Fruit fly (Drosophila melanogaster) whole organism, embryonic: Measurements from ENCODE around the gene gw.

Source experiments
- Ada2b ChIP-seq: fragments of 200-800 bp; sonication (Bioruptor generic); IDR thresholded peaks from 2 replicates; pipeline ENCODE4 v1.3.6; 2022; ENCODE audit warnings: missing biosample characterization, missing genetic modification characterization
- BEAF-32 ChIP-seq: fragments of 200-800 bp; sonication (Bioruptor generic); optimal IDR thresholded peaks from 3 replicates; lab custom pipeline; 2017; ENCODE audit warnings: missing biosample characterization, missing genetic modification characterization, mild to moderate bottlenecking, moderate library complexity, missing genetic modification reagents
- Blimp-1 ChIP-seq: fragments of 200-800 bp; sonication (Bioruptor generic); optimal IDR thresholded peaks from 3 replicates; lab custom pipeline; 2018; ENCODE audit warnings: missing biosample characterization, missing genetic modification characterization, mild to moderate bottlenecking, moderate library complexity, missing genetic modification reagents
- CG10979 ChIP-seq: fragments of 200-800 bp; sonication (Bioruptor generic); optimal IDR thresholded peaks from 2 replicates; lab custom pipeline; 2018; ENCODE audit warnings: missing biosample characterization, mild to moderate bottlenecking, missing genetic modification characterization, moderate library complexity
- CG12659 ChIP-seq: fragments of 200-800 bp; sonication (Bioruptor generic); optimal IDR thresholded peaks from 3 replicates; lab custom pipeline; 2017; ENCODE audit warnings: mild to moderate bottlenecking, missing biosample characterization, missing genetic modification reagents, missing genetic modification characterization
- CG12744 ChIP-seq: fragments of 200-800 bp; sonication (Bioruptor generic); optimal IDR thresholded peaks from 2 replicates; lab custom pipeline; 2016; ENCODE audit warnings: missing biosample characterization, missing genetic modification characterization
- CG13775 ChIP-seq: fragments of 200-800 bp; sonication (Bioruptor generic); optimal IDR thresholded peaks from 3 replicates; lab custom pipeline; 2017; ENCODE audit warnings: missing biosample characterization, mild to moderate bottlenecking, missing genetic modification characterization
- CG14441 ChIP-seq: fragments of 200-800 bp; sonication (Bioruptor generic); IDR thresholded peaks from 2 replicates; pipeline ENCODE4 v1.3.6; 2022; ENCODE audit warnings: missing biosample characterization, missing genetic modification characterization
- CG15073 ChIP-seq: fragments of 200-800 bp; sonication (Bioruptor generic); optimal IDR thresholded peaks from 2 replicates; lab custom pipeline; 2016; ENCODE audit warnings: missing biosample characterization, missing genetic modification characterization
- CG1602 ChIP-seq: fragments of 200-800 bp; sonication (Bioruptor generic); optimal IDR thresholded peaks from 3 replicates; lab custom pipeline; 2016; ENCODE audit warnings: missing biosample characterization, missing genetic modification characterization
- CG5953 ChIP-seq: fragments of 200-800 bp; sonication (Bioruptor generic); IDR thresholded peaks from 2 replicates; pipeline ENCODE4 v1.3.6; 2022; ENCODE audit warnings: missing biosample characterization, missing genetic modification characterization
- CG6272 ChIP-seq: fragments of 200-800 bp; sonication (Bioruptor generic); IDR thresholded peaks from 2 replicates; pipeline ENCODE4 v1.3.6; 2022; ENCODE audit warnings: missing biosample characterization, missing genetic modification characterization
- CG6765 ChIP-seq: fragments of 200-800 bp; sonication (Bioruptor generic); optimal IDR thresholded peaks from 3 replicates; lab custom pipeline; 2017; ENCODE audit warnings: missing biosample characterization, mild to moderate bottlenecking, missing genetic modification characterization
- CG7271 ChIP-seq: fragments of 200-800 bp; sonication (Bioruptor generic); optimal IDR thresholded peaks from 2 replicates; lab custom pipeline; 2018; ENCODE audit warnings: missing biosample characterization, mild to moderate bottlenecking, missing genetic modification characterization, moderate library complexity
- CG7372 ChIP-seq: fragments of 200-800 bp; sonication (Bioruptor generic); IDR thresholded peaks from 2 replicates; pipeline ENCODE4 v1.3.6; 2022; ENCODE audit warnings: missing biosample characterization, missing genetic modification characterization
- CG8359 ChIP-seq: fragments of 200-800 bp; sonication (Bioruptor generic); optimal IDR thresholded peaks from 2 replicates; lab custom pipeline; 2017; ENCODE audit warnings: missing biosample characterization, mild to moderate bottlenecking, missing genetic modification characterization, borderline replicate concordance
- CoRest ChIP-seq: fragments of 200-800 bp; sonication (Bioruptor generic); optimal IDR thresholded peaks from 3 replicates; lab custom pipeline; 2018; ENCODE audit warnings: missing biosample characterization, mild to moderate bottlenecking, missing genetic modification characterization, moderate library complexity
- Dll ChIP-seq: fragments of 200-800 bp; sonication (Bioruptor generic); IDR thresholded peaks from 4 replicates; pipeline ENCODE4 v1.3.6; 2022; ENCODE audit warnings: missing biosample characterization, missing genetic modification characterization; ENCODE audit not compliant: partially characterized antibody
- Ets65A ChIP-seq: fragments of 200-800 bp; sonication (Bioruptor generic); peaks from one replicate; lab custom pipeline; 2016; ENCODE audit warnings: missing biosample characterization, missing genetic modification characterization
- Fer3 ChIP-seq: fragments of 200-800 bp; sonication (Bioruptor generic); optimal IDR thresholded peaks from 2 replicates; lab custom pipeline; 2018; ENCODE audit warnings: missing biosample characterization, mild to moderate bottlenecking, missing genetic modification characterization, moderate library complexity
- GATAe ChIP-seq: fragments of 200-800 bp; sonication (Bioruptor generic); conservative IDR thresholded peaks from 2 replicates; pipeline ENCODE4 v1.3.6; 2022; ENCODE audit warnings: missing biosample characterization, missing genetic modification characterization
- HLHmδ ChIP-seq: fragments of 200-800 bp; sonication (Bioruptor generic); optimal IDR thresholded peaks from 2 replicates; lab custom pipeline; 2018; ENCODE audit warnings: missing biosample characterization, mild to moderate bottlenecking, missing genetic modification characterization, moderate library complexity
- Hmr ChIP-seq: fragments of 200-800 bp; sonication (Bioruptor generic); optimal IDR thresholded peaks from 3 replicates; lab custom pipeline; 2017; ENCODE audit warnings: mild to moderate bottlenecking, missing biosample characterization, missing genetic modification reagents, missing genetic modification characterization
- MTF-1 ChIP-seq: fragments of 200-800 bp; sonication (Bioruptor generic); optimal IDR thresholded peaks from 2 replicates; lab custom pipeline; 2018; ENCODE audit warnings: missing biosample characterization, mild to moderate bottlenecking, missing genetic modification characterization, borderline replicate concordance
- Meics ChIP-seq: fragments of 200-800 bp; sonication (Bioruptor generic); optimal IDR thresholded peaks from 2 replicates; lab custom pipeline; 2017; ENCODE audit warnings: missing biosample characterization, mild to moderate bottlenecking, missing genetic modification characterization
- Mes4 ChIP-seq: fragments of 200-800 bp; sonication (Bioruptor generic); optimal IDR thresholded peaks from 2 replicates; lab custom pipeline; 2016; ENCODE audit warnings: missing biosample characterization, missing genetic modification characterization
- NK7.1 ChIP-seq: fragments of 200-800 bp; sonication (Bioruptor generic); optimal IDR thresholded peaks from 3 replicates; lab custom pipeline; 2016; ENCODE audit warnings: missing biosample characterization, missing genetic modification characterization
- Sry-δ ChIP-seq: fragments of 200-800 bp; sonication (Bioruptor generic); optimal IDR thresholded peaks from 2 replicates; lab custom pipeline; 2016; ENCODE audit warnings: missing biosample characterization, missing genetic modification characterization
- Xrp1 ChIP-seq: fragments of 200-800 bp; sonication (Bioruptor generic); IDR thresholded peaks from 2 replicates; pipeline ENCODE4 v1.3.6; 2022; ENCODE audit warnings: missing biosample characterization, missing genetic modification characterization
- dysf ChIP-seq: fragments of 200-800 bp; sonication (Bioruptor generic); IDR thresholded peaks from 3 replicates; pipeline ENCODE4 v1.3.6; 2022; ENCODE audit warnings: missing biosample characterization, missing genetic modification characterization
- gem ChIP-seq: fragments of 200-800 bp; sonication (Bioruptor generic); optimal IDR thresholded peaks from 2 replicates; lab custom pipeline; 2019; ENCODE audit warnings: missing biosample characterization, mild to moderate bottlenecking, missing genetic modification characterization, moderate library complexity
- gsb ChIP-seq: fragments of 200-800 bp; sonication (Bioruptor generic); IDR thresholded peaks from 2 replicates; pipeline ENCODE4 v1.3.6; 2022; ENCODE audit warnings: missing biosample characterization, missing genetic modification characterization
- gt ChIP-seq: fragments of 200-800 bp; sonication (Bioruptor generic); IDR thresholded peaks from 2 replicates; pipeline ENCODE4 v1.3.6; 2022; ENCODE audit warnings: missing biosample characterization, missing genetic modification characterization
- hkb ChIP-seq, 2 experiments: fragments of 200-800 bp in 1 of 2; fragments of >200 bp in 1 of 2; sonication (Bioruptor generic) in 1 of 2; IDR thresholded peaks in 1 of 2; optimal IDR thresholded peaks in 1 of 2; 2 replicates each; pipeline versions ENCODE4 v1.3.6 to Lab custom; 2017 to 2022; ENCODE audit warnings: missing biosample characterization in 1 of 2, missing genetic modification characterization in 1 of 2
- kni ChIP-seq: fragments of 200-800 bp; sonication (Bioruptor generic); optimal IDR thresholded peaks from 3 replicates; lab custom pipeline; 2017; ENCODE audit warnings: mild to moderate bottlenecking, missing biosample characterization, missing genetic modification reagents, missing genetic modification characterization
- mirr ChIP-seq: fragments of 200-800 bp; sonication (Bioruptor generic); optimal IDR thresholded peaks from 3 replicates; lab custom pipeline; 2018; ENCODE audit warnings: missing biosample characterization, mild to moderate bottlenecking, missing genetic modification characterization
- odd ChIP-seq: fragments of 200-800 bp; sonication (Bioruptor generic); optimal IDR thresholded peaks from 2 replicates; lab custom pipeline; 2017; ENCODE audit warnings: missing biosample characterization, mild to moderate bottlenecking, missing genetic modification characterization
- otp ChIP-seq: fragments of 200-800 bp; sonication (Bioruptor generic); IDR thresholded peaks from 3 replicates; pipeline ENCODE4, ENCODE4 v1.3.6; 2022; ENCODE audit warnings: missing biosample characterization, missing genetic modification characterization
- pb ChIP-seq: fragments of 200-800 bp; sonication (Bioruptor generic); optimal IDR thresholded peaks from 3 replicates; lab custom pipeline; 2016; ENCODE audit warnings: missing biosample characterization, missing genetic modification characterization
- phol ChIP-seq: fragments of 200-800 bp; sonication (Bioruptor generic); optimal IDR thresholded peaks from 3 replicates; lab custom pipeline; 2018; ENCODE audit warnings: missing biosample characterization, mild to moderate bottlenecking, missing genetic modification characterization, moderate library complexity
- prd ChIP-seq, 3 experiments: fragments of >200 bp in 2 of 3; fragments of 200-800 bp in 1 of 3; sonication (Bioruptor generic) in 1 of 3; optimal IDR thresholded peaks in 2 of 3; IDR thresholded peaks in 1 of 3; 2 replicates in 2 of 3; 3 replicates in 1 of 3; pipeline versions ENCODE4 v1.3.6 to Lab custom; 2017 to 2022; ENCODE audit warnings: missing biosample characterization in 1 of 3, missing genetic modification characterization in 1 of 3
- psq ChIP-seq: fragments of 200-800 bp; sonication (Bioruptor generic); optimal IDR thresholded peaks from 2 replicates; lab custom pipeline; 2017; ENCODE audit warnings: missing biosample characterization, missing genetic modification characterization
- pzg ChIP-seq: fragments of 200-800 bp; sonication (Bioruptor generic); optimal IDR thresholded peaks from 3 replicates; lab custom pipeline; 2018; ENCODE audit warnings: missing biosample characterization, mild to moderate bottlenecking, missing genetic modification characterization, moderate library complexity
- slou ChIP-seq: fragments of 200-800 bp; sonication (Bioruptor generic); optimal IDR thresholded peaks from 3 replicates; lab custom pipeline; 2016; ENCODE audit warnings: missing biosample characterization, missing genetic modification characterization
- sqz ChIP-seq: fragments of 200-800 bp; sonication (Bioruptor generic); optimal IDR thresholded peaks from 3 replicates; lab custom pipeline; 2018; ENCODE audit warnings: missing biosample characterization, mild to moderate bottlenecking, missing genetic modification characterization
- tio ChIP-seq: fragments of 200-800 bp; sonication (Bioruptor generic); optimal IDR thresholded peaks from 2 replicates; lab custom pipeline; 2017; ENCODE audit warnings: missing biosample characterization, missing genetic modification characterization, inconsistent platforms
- tna ChIP-seq: fragments of 200-800 bp; sonication (Bioruptor generic); IDR thresholded peaks from 2 replicates; pipeline ENCODE4 v1.3.6; 2022; ENCODE audit warnings: missing biosample characterization, missing genetic modification characterization; ENCODE audit not compliant: partially characterized antibody
- unc-4 ChIP-seq: fragments of 200-800 bp; sonication (Bioruptor generic); IDR thresholded peaks from 2 replicates; pipeline ENCODE4 v1.3.6; 2022; ENCODE audit warnings: missing biosample characterization, missing genetic modification characterization; ENCODE audit not compliant: partially characterized antibody
- z ChIP-seq: fragments of 200-800 bp; sonication (Bioruptor generic); IDR thresholded peaks from 3 replicates; pipeline ENCODE4 v1.3.6; 2022; ENCODE audit warnings: missing biosample characterization, missing genetic modification characterization

Gene gw

dm6 chr4:670905-671419 lies 10.6 kb upstream of the gw start, which contains the start of gene CG11360 (continued):
- no peak for TF ChIP-seq CG7372 (GFP tag; lab: Robert Waterston, UW)
- no peak for TF ChIP-seq mirr (GFP tag; lab: Kevin White, UChicago)
- TF ChIP-seq otp: no peak
- peak; percentile 30; the same call in 1 of the 2 replicates for TF ChIP-seq unc-4 (GFP tag; lab: Robert Waterston, UW)
- no peak for TF ChIP-seq z (GFP tag; lab: Robert Waterston, UW)
- peak; percentile 51 for TF ChIP-seq phol (tag; lab: Kevin White, UChicago)
- peak; percentile 17 for TF ChIP-seq CG1602 (GFP tag; lab: Kevin White, UChicago)
- no peak for TF ChIP-seq CG6765
- no peak for TF ChIP-seq CG8359 (GFP tag; lab: Kevin White, UChicago)
- TF ChIP-seq Mes4 (GFP tag; lab: Kevin White, UChicago): no peak
- TF ChIP-seq Xrp1 (GFP tag; lab: Robert Waterston, UW): no peak; the same call in 1 of the 2 replicates
- no peak for TF ChIP-seq slou
- no peak for TF ChIP-seq CG13775 (GFP tag; lab: Kevin White, UChicago)
- TF ChIP-seq GATAe (GFP tag; lab: Robert Waterston, UW): no peak
- TF ChIP-seq tio (GFP tag; lab: Kevin White, UChicago): no peak
- peak; percentile 34; the same call in 1 of the 2 replicates for TF ChIP-seq CG14441 (GFP tag; lab: Robert Waterston, UW)
- peak; percentile 41; the same call in 1 of the 4 replicates for TF ChIP-seq Dll (GFP tag; lab: Robert Waterston, UW)
- TF ChIP-seq pzg (GFP tag; lab: Kevin White, UChicago): peak; percentile 73
- TF ChIP-seq Ada2b (GFP tag; lab: Robert Waterston, UW): no peak
- no peak for TF ChIP-seq NK7.1 (GFP tag; lab: Kevin White, UChicago)
- no peak for TF ChIP-seq CoRest (tag; lab: Kevin White, UChicago)
- no peak for TF ChIP-seq Meics (GFP tag; lab: Kevin White, UChicago)
- no peak for TF ChIP-seq CG10979
- TF ChIP-seq MTF-1: no peak
- no peak for TF ChIP-seq kni (GFP tag; lab: Kevin White, UChicago)
- peak; percentile 31 for TF ChIP-seq CG12659 (GFP tag; lab: Kevin White, UChicago)
- no peak for TF ChIP-seq CG12744 (GFP tag; lab: Kevin White, UChicago)
- no peak for TF ChIP-seq hkb (optimal IDR thresholded peaks at IDR 0.05; lab: Kevin White, UChicago)
- TF ChIP-seq hkb (GFP tag; IDR thresholded peaks at IDR 0.05; lab: Robert Waterston, UW): no peak
- no peak for TF ChIP-seq Ets65A (GFP tag; lab: Kevin White, UChicago)
- no peak for TF ChIP-seq CG5953
- no peak for TF ChIP-seq sqz (GFP tag; lab: Kevin White, UChicago)
- peak; percentile 77 for TF ChIP-seq BEAF-32
- TF ChIP-seq HLHmδ (GFP tag; lab: Kevin White, UChicago): no peak
- no peak for TF ChIP-seq Blimp-1 (GFP tag; lab: Kevin White, UChicago)
- TF ChIP-seq gem (tag; lab: Kevin White, UChicago): peak; percentile 32
- TF ChIP-seq pb: no peak
- TF ChIP-seq gt (GFP tag; lab: Robert Waterston, UW): no peak
- no peak for TF ChIP-seq CG6272 (GFP tag; lab: Robert Waterston, UW)
- TF ChIP-seq CG7271 (tag; lab: Kevin White, UChicago): no peak
- no peak for TF ChIP-seq odd
- TF ChIP-seq dysf (GFP tag; lab: Robert Waterston, UW): no peak
- peak; percentile 88 for TF ChIP-seq Sry-δ (GFP tag; lab: Kevin White, UChicago)
- TF ChIP-seq gsb (GFP tag; lab: Robert Waterston, UW): no peak
- no peak for TF ChIP-seq CG15073 (GFP tag; lab: Kevin White, UChicago)
- no peak for TF ChIP-seq psq (GFP tag; lab: Kevin White, UChicago)
- TF ChIP-seq tna (GFP tag; lab: Robert Waterston, UW): no peak
- TF ChIP-seq Fer3 (tag; lab: Kevin White, UChicago): peak; percentile 4
- no peak for TF ChIP-seq prd (optimal IDR thresholded peaks at IDR 0.05; lab: Kevin White, UChicago)
- no peak for TF ChIP-seq prd (GFP tag; IDR thresholded peaks at IDR 0.05; lab: Robert Waterston, UW)
- no peak for TF ChIP-seq Hmr (GFP tag; lab: Kevin White, UChicago)
